Worm (Caenorhabditis elegans) whole organism, midembryonic: ENCODE results near the gene E03H12.4.
"Not testable (repeated sequence)": the region's sequence is repeated elsewhere in the genome, so short reads cannot be mapped to it uniquely, and the experiment has no call there.

Source experiments
- T22C8.4 ChIP-seq: fragments of 200-800 bp; sonication (Bioruptor generic); IDR thresholded peaks from 2 replicates; pipeline ENCODE4 v1.3.6; 2022; ENCODE audit warnings: missing genetic modification characterization, missing compliant biosample characterization
- cog-1 ChIP-seq: sonication (generic microtip); optimal IDR thresholded peaks from 2 replicates; lab custom pipeline; 2016; ENCODE audit warnings: missing genetic modification characterization, missing compliant biosample characterization
- flt-1 ChIP-seq: fragments of 200-800 bp; sonication (Bioruptor generic); IDR thresholded peaks from 2 replicates; pipeline ENCODE4 v1.3.6; 2022; ENCODE audit warnings: missing genetic modification characterization, missing compliant biosample characterization
- klf-2 ChIP-seq: fragments of 200-800 bp; sonication (Bioruptor generic); conservative IDR thresholded peaks from 2 replicates; pipeline ENCODE4 v1.3.6; 2022; ENCODE audit warnings: missing genetic modification reagents, missing genetic modification characterization, missing compliant biosample characterization
- med-1 ChIP-seq: sonication (generic microtip); optimal IDR thresholded peaks from 2 replicates; lab custom pipeline; 2017; ENCODE audit warnings: missing genetic modification characterization, mild to moderate bottlenecking, missing compliant biosample characterization, antibody characterized with exemption, missing genetic modification reagents; ENCODE audit not compliant: insufficient read depth
- ref-1 ChIP-seq: fragments of 200-800 bp; sonication (Bioruptor generic); conservative IDR thresholded peaks from 2 replicates; pipeline ENCODE4 v1.3.6; 2022; ENCODE audit warnings: missing genetic modification reagents, missing genetic modification characterization, missing compliant biosample characterization
- tab-1 ChIP-seq: fragments of 200-800 bp; sonication (Bioruptor generic); IDR thresholded peaks from 2 replicates; pipeline ENCODE4 v1.3.6; 2022; ENCODE audit warnings: missing genetic modification characterization, missing compliant biosample characterization
- ztf-23 ChIP-seq: fragments of 200-800 bp; sonication (Bioruptor generic); IDR thresholded peaks from 2 replicates; pipeline ENCODE4 v1.3.6; 2022; ENCODE audit warnings: missing genetic modification reagents, missing genetic modification characterization, missing compliant biosample characterization
- ztf-29 ChIP-seq: fragments of 200-800 bp; sonication (Bioruptor generic); IDR thresholded peaks from 2 replicates; pipeline ENCODE4 v1.3.6; 2022; ENCODE audit warnings: missing genetic modification reagents, missing genetic modification characterization, missing compliant biosample characterization

Gene E03H12.4

ce11 chrIV:4993128-4993527, 10.7 kb downstream of the E03H12.4 start:
- TF ChIP-seq ref-1 (GFP tag; lab: Robert Waterston, UW) (no peak), klf-2 (GFP tag; lab: Robert Waterston, UW) (no peak), ztf-23 (no peak), tab-1 (GFP tag; lab: Robert Waterston, UW) (no peak), T22C8.4 (GFP tag; lab: Robert Waterston, UW) (no peak), cog-1 (tag; lab: Kevin White, UChicago) (no peak), flt-1 (GFP tag; lab: Robert Waterston, UW) (no peak), med-1 (GFP tag; lab: Kevin White, UChicago) (no peak), ztf-29 (GFP tag; lab: Robert Waterston, UW) (no peak)

- no peak for TF ChIP-seq med-1 (GFP tag; lab: Kevin White, UChicago)
- no peak for TF ChIP-seq ztf-29 (GFP tag; lab: Robert Waterston, UW)
- no peak for TF ChIP-seq klf-2 (GFP tag; lab: Robert Waterston, UW)
These were observed 13.4 kb downstream of the E03H12.4 start, which contains the start of gene ssq-2 for ce11 chrIV:4995842-4996241. TSS of gene ssq-2 (plus strand) at chrIV:4996142.

- TF ChIP-seq flt-1 (GFP tag; lab: Robert Waterston, UW) (no peak), ref-1 (GFP tag; lab: Robert Waterston, UW) (no peak), med-1 (GFP tag; lab: Kevin White, UChicago) (no peak), klf-2 (GFP tag; lab: Robert Waterston, UW) (no peak), cog-1 (tag; lab: Kevin White, UChicago) (no peak), ztf-29 (GFP tag; lab: Robert Waterston, UW) (no peak), tab-1 (GFP tag; lab: Robert Waterston, UW) (no peak), T22C8.4 (GFP tag; lab: Robert Waterston, UW) (no peak), ztf-23 (no peak)
These were observed 14.6 kb downstream of the E03H12.4 start for ce11 chrIV:4996956-4997355.

- TF ChIP-seq T22C8.4 (GFP tag; lab: Robert Waterston, UW) (no peak), med-1 (GFP tag; lab: Kevin White, UChicago) (no peak), ztf-23 (no peak), ztf-29 (GFP tag; lab: Robert Waterston, UW) (no peak), cog-1 (tag; lab: Kevin White, UChicago) (no peak), tab-1 (GFP tag; lab: Robert Waterston, UW) (no peak)
These were observed 20.1 kb downstream of the E03H12.4 start, which contains the start of gene pes-1 for ce11 chrIV:5002448-5002847. TSS of gene pes-1 (plus strand) at chrIV:5002748.

ce11 chrIV:5005154-5005553, 22.8 kb downstream of the E03H12.4 start:
- TF ChIP-seq cog-1 (tag; lab: Kevin White, UChicago): no peak
- no peak for TF ChIP-seq tab-1 (GFP tag; lab: Robert Waterston, UW)
- no peak for TF ChIP-seq ztf-23
- no peak for TF ChIP-seq flt-1 (GFP tag; lab: Robert Waterston, UW)
- no peak for TF ChIP-seq med-1 (GFP tag; lab: Kevin White, UChicago)

- TF ChIP-seq cog-1 (tag; lab: Kevin White, UChicago) (no peak), ztf-23 (no peak), tab-1 (GFP tag; lab: Robert Waterston, UW) (no peak), flt-1 (GFP tag; lab: Robert Waterston, UW) (no peak)
These were observed 26.0 kb downstream of the E03H12.4 start, which contains the start of gene srm-2 for ce11 chrIV:5008378-5008777. TSS of gene srm-2 (plus strand) at chrIV:5008678.

- TF ChIP-seq ztf-29 (GFP tag; lab: Robert Waterston, UW): no peak
- TF ChIP-seq klf-2 (GFP tag; lab: Robert Waterston, UW): no peak
- TF ChIP-seq flt-1 (GFP tag; lab: Robert Waterston, UW): no peak
- no peak for TF ChIP-seq cog-1 (tag; lab: Kevin White, UChicago)
- no peak for TF ChIP-seq ztf-23
- TF ChIP-seq tab-1 (GFP tag; lab: Robert Waterston, UW): no peak
- TF ChIP-seq ref-1 (GFP tag; lab: Robert Waterston, UW): no peak
- no peak for TF ChIP-seq med-1 (GFP tag; lab: Kevin White, UChicago)
- TF ChIP-seq T22C8.4 (GFP tag; lab: Robert Waterston, UW): no peak
These were observed 29.8 kb downstream of the E03H12.4 start, which contains the start of gene srm-1 for ce11 chrIV:5012241-5012640. TSS of gene srm-1 (plus strand) at chrIV:5012541.

- not testable (repeated sequence) for TF ChIP-seq flt-1 (GFP tag; lab: Robert Waterston, UW); cog-1 (tag; lab: Kevin White, UChicago); tab-1 (GFP tag; lab: Robert Waterston, UW)
These were observed 34.1 kb downstream of the E03H12.4 start, which contains the start of gene ssq-4 for ce11 chrIV:5016461-5016860. TSS of gene ssq-4 (plus strand) at chrIV:5016479.

ce11 chrIV:5017075-5017474, 34.7 kb downstream of the E03H12.4 start, which contains the start of gene T28H11.7:
TSS of gene T28H11.7 (minus strand) at chrIV:5017175.
- 0 out of 2 replicates have a peak, but pooled peaks have one; percentile 9 for TF ChIP-seq tab-1 (GFP tag; lab: Robert Waterston, UW)

- TF ChIP-seq ztf-23 (no peak), T22C8.4 (GFP tag; lab: Robert Waterston, UW) (no peak), cog-1 (tag; lab: Kevin White, UChicago) (no peak), flt-1 (GFP tag; lab: Robert Waterston, UW) (no peak), med-1 (GFP tag; lab: Kevin White, UChicago) (no peak), tab-1 (GFP tag; lab: Robert Waterston, UW) (no peak), ztf-29 (GFP tag; lab: Robert Waterston, UW) (no peak), ref-1 (GFP tag; lab: Robert Waterston, UW) (no peak), klf-2 (GFP tag; lab: Robert Waterston, UW) (no peak)
These were observed 38.1 kb downstream of the E03H12.4 start, which contains the start of gene T28H11.8 for ce11 chrIV:5020533-5020932. TSS of gene T28H11.8 (minus strand) at chrIV:5020633.
